Fruit fly (Drosophila melanogaster) whole organism: ENCODE results near the gene jus.

Experiments used
- CG8478 ChIP-seq: fragments of >200 bp; optimal IDR thresholded peaks from 2 replicates; lab custom pipeline; 2018; ENCODE audit warnings: inconsistent platforms
- Dll ChIP-seq: fragments of >200 bp; optimal IDR thresholded peaks from 2 replicates; lab custom pipeline; 2017
- EcR ChIP-seq, 2 experiments: fragments of >200 bp; optimal IDR thresholded peaks; 2 replicates each; lab custom pipeline; 2017; ENCODE audit warnings: missing biosample characterization in 2 of 2, missing genetic modification characterization in 2 of 2, missing genetic modification reagents in 2 of 2
- pan ChIP-seq: fragments of >200 bp; optimal IDR thresholded peaks from 2 replicates; lab custom pipeline; 2017
- psq ChIP-seq: fragments of >200 bp; optimal IDR thresholded peaks from 2 replicates; lab custom pipeline; 2017
- usp ChIP-seq: fragments of >200 bp; optimal IDR thresholded peaks from 2 replicates; lab custom pipeline; 2017; ENCODE audit warnings: missing biosample characterization, missing genetic modification characterization, mixed read lengths

The jus gene

DNA sequence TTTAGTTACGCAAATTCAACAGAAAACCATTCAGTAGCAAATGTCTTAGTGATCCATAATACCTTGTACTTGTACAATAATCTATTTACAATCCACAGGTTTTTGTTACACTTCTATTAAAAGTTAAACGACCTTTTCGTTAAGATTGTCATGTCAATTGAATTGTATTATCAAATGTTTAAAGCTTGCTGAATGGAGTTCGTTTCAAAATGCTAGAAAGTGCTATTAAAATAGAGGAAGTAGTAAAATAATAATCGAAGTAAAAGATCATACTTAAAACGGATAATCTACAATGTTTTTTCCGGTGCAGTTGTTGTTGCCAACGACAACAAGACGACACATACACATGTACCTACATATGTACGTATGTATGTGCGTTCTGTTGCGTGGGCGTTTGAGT lies 23.2 kb upstream of the jus start:
- no peak for TF ChIP-seq usp
- TF ChIP-seq EcR (GFP tag; optimal IDR thresholded peaks at IDR 0.05; lab: Kevin White, UChicago), result no peak
- no peak for TF ChIP-seq Dll
- no peak for TF ChIP-seq pan (lab: Kevin White, UChicago)
- no peak for TF ChIP-seq psq (lab: Kevin White, UChicago)

DNA sequence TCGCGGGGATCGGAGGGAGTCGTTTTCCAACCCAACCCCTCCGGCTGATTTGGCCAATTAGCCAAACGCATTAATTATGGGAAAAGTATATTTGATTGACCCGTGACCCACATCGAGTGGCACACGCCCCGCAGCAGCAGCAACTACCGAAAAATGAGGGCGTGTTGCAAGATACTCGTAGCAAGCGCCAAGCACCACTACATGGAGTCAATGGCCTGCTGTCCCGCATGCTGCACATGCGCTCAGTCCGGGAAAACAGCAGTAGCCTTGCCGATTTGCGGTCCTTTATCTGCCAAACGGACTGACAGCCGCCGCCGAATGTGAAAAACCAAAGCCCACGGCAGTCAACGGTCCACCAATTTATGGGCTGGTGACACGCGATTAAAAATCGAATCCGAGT lies 22.5 kb upstream of the jus start:
- no peak for TF ChIP-seq Dll
- no peak for TF ChIP-seq EcR (GFP tag; optimal IDR thresholded peaks at IDR 0.05; lab: Kevin White, UChicago)
- no peak for TF ChIP-seq usp
- TF ChIP-seq pan (lab: Kevin White, UChicago), result no peak
- TF ChIP-seq CG8478 (lab: Kevin White, UChicago), result no peak
- TF ChIP-seq psq (lab: Kevin White, UChicago), result no peak

DNA sequence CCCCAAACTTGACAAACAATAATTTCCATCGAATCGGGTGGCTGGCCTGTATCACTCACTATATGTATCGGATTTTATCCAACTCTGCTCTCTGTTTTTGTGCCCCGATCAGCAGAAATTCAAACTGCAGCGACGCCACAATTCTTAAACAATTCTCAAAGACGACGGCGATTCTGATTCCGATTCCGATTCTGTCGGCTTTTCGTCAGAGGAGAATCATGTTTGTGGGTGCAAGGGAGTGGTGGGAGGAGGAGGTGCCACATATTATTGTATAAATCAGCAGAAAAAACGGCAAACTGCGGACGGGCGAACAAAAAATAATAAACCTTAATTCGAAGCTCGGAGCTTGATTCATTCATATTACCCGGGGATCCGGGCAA lies 21.7 kb upstream of the jus start:
- TF ChIP-seq usp (no peak), Dll (no peak), CG8478 (lab: Kevin White, UChicago) (no peak), pan (lab: Kevin White, UChicago) (no peak), EcR (GFP tag; optimal IDR thresholded peaks at IDR 0.05; lab: Kevin White, UChicago) (no peak), psq (lab: Kevin White, UChicago) (no peak)

DNA sequence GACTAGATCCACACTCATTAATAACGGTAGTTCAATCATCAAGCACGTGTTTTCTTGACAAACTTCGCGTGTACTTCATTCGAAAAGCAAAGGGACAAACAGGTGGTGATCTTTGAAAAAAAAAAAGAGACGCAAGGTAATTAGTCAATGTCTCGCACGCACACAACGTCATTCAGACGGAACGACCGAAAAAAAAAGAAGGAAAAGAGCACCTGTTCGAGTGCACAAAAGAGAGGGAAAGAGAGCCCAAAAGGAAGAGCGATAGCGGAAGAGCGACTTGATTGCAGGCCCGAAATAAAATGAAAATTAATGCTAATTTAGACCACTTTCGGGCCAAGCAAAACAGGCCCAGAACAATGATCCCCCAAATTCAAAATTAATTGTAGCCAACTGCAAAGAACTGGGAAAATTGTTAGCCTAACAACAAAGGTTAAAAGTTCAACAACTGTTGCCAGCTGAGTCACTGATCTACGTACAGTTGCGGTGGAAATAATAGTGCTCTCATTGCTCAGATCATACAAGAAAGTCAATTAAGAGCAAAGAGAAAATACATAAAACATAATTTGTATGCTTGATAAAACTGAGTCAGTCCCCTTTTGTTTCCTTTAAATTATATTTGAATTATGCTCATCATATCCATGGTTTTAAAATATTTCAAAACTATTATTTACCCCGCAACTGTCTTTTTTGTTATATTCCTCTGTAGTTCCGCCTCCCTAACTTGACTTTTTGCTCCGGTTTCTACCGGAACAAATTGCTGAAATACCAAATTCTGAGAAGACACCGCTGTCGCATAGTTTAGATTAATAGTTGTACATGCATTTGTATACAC lies 21.1 kb upstream of the jus start:
- TF ChIP-seq Dll (no peak), psq (lab: Kevin White, UChicago) (no peak), pan (lab: Kevin White, UChicago) (no peak), usp (no peak), EcR (GFP tag; optimal IDR thresholded peaks at IDR 0.05; lab: Kevin White, UChicago) (no peak), CG8478 (lab: Kevin White, UChicago) (no peak)

DNA sequence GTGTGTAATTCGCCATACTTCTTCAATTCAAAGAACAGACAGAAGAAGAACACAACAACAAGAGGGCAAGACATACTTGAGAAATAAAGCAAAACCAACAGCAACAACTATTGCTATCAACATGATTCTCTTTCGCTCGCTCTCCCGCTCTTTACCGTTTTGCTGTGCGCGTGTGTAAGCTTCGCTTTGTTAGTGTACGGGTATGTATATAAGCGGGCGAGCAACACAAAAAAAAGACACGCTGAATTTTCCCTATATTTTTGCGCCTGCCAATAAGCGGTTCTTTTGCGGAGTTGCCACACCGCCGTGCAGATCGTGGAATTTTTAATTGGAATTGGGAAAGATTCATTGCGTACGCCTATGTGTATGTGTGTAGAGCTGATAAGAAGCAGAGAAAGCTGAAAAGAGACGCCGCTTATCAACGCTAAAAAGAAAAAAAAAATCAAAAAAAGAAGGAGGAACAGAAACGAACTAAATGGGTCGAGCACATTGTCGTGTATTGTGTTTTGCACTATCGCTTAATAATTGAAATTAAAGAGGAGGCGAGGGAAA lies 20.3 kb upstream of the jus start:
- TF ChIP-seq pan (lab: Kevin White, UChicago), result no peak
- no peak for TF ChIP-seq psq (lab: Kevin White, UChicago)
- no peak for TF ChIP-seq usp
- TF ChIP-seq Dll, result no peak
- TF ChIP-seq EcR (GFP tag; optimal IDR thresholded peaks at IDR 0.05; lab: Kevin White, UChicago), result no peak
- no peak for TF ChIP-seq CG8478 (lab: Kevin White, UChicago)

DNA sequence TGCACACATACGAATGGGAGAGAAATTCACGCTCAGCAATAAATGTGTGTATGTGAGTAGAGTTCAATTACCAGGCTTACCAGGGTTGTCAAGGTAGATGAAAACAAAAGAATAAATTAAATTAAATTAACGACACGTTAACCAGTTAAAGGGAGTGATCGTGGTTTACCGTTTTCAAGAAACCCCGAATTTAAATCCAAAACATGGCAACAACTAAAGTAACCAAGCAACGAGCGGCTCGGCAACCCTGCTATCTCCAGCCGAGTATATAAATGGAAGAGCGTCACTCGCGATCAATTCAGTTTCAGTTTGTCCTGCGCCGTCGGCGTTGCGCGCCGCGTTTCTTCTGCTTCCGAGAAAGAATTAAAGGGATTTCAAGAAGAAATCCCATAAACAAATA lies 19.5 kb upstream of the jus start:
- TF ChIP-seq pan (lab: Kevin White, UChicago), result no peak
- peak; percentile 51 for TF ChIP-seq Dll
- no peak for TF ChIP-seq CG8478 (lab: Kevin White, UChicago)
- peak in 1 of 2 experiments; percentile 90 for TF ChIP-seq EcR (GFP tag; optimal IDR thresholded peaks at IDR 0.05; lab: Kevin White, UChicago)
- no peak for TF ChIP-seq psq (lab: Kevin White, UChicago)

DNA sequence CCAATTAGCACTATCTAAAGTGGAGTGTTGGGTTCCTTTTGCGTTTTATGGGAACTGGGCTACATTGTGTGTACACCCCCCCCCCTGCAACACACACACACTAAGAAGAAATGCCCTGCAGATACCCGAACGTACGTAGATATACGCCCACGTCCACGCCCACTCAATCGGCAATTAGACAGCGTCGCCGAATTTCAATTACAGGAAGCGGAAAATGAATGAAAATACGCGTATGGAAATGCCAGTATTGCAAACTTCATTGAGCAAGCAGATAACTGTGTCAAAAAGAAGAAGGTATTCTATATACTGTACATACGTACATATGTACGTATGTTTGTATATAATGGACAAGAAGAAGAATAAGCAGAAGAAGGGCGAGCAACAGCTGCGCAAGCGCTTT lies 18.6 kb upstream of the jus start:
- TF ChIP-seq EcR (GFP tag; optimal IDR thresholded peaks at IDR 0.05; lab: Kevin White, UChicago), result no peak
- TF ChIP-seq psq (lab: Kevin White, UChicago), result no peak
- TF ChIP-seq pan (lab: Kevin White, UChicago), result no peak
- TF ChIP-seq CG8478 (lab: Kevin White, UChicago), result no peak
- TF ChIP-seq Dll, result no peak
- TF ChIP-seq usp, result no peak

DNA sequence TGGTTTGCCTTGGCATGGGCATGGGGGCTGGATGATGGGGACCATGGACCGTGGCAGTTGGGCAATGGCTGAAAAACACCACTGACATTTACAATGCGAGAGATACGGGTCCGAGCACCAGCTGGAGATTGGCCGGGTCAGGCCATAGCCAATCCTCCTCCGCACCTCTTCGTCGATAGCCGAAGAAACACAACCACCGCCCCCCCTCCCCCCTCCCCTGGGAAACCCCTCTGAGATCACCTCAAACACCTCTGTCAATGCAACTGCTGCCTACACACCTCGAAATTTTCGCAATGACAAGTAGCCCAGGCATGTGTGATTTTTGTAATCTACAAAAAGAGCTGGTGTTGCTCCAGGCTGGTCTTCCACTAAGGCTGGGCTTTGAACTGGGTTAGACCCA lies 17.7 kb upstream of the jus start:
- TF ChIP-seq CG8478 (lab: Kevin White, UChicago), result no peak
- no peak for TF ChIP-seq Dll
- TF ChIP-seq EcR (GFP tag; optimal IDR thresholded peaks at IDR 0.05; lab: Kevin White, UChicago), result no peak
- no peak for TF ChIP-seq psq (lab: Kevin White, UChicago)
- TF ChIP-seq usp, result no peak
- no peak for TF ChIP-seq pan (lab: Kevin White, UChicago)

DNA sequence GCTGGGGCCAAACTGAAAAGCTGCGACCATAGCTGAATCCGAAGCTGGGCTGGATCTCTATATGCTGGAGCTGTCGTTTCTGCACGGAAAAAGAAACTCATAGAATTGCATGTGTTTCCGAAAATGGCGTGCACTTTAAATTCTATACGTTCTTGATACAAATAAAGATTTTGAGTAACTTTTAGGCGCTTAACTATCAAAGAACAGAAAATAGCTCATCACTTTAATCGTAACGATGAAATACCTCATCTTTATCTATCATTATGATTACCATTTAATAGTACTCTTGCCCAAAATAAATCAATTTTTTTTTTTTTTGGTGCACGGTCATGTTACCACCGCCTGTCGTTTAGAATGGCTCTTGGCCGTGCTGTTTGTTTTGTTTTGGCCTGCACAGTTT lies 16.9 kb upstream of the jus start:
- TF ChIP-seq usp, result no peak
- TF ChIP-seq psq (lab: Kevin White, UChicago), result no peak
- no peak for TF ChIP-seq EcR (GFP tag; optimal IDR thresholded peaks at IDR 0.05; lab: Kevin White, UChicago)
- TF ChIP-seq pan (lab: Kevin White, UChicago), result no peak
- TF ChIP-seq Dll, result no peak
- no peak for TF ChIP-seq CG8478 (lab: Kevin White, UChicago)

DNA sequence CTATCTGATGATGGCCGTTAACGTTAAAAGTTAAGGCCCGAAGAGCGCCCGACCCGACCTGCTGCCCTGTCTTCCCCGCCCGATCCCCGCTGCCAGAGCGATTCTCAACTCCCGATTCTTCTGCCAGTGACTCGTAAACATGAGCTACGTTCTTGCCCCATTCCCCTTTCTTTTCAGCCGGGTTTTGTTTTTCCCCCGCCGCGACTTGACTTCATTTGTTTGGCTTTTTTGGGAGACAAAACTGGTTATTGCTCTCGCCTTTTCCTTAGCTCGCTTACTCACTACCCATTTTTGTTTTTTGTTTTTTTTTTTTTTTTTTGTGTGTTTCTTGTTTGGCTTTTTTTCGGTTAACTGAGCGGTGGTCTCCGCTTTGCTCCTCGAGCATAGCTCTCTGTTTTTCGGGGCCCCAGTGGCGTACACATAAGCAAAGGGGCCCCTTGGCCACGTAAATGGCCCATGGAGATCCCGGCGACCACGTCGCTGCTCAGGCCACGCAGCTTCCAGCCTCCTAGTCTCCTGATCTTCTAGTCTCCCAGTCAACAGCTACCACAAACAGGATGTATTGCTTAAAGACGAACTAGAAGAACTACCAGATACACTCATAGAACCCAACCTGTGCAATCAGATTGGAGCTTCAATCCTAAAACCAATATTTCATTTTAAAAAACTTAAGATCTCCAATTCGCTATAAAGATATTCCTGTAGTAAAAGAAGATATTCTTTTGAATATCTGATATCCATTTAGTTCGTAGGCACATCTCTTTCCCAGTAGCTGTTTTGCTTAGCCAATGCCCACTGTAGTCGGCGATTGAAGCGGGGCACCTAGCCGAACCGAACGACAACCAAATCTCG lies 16.0 kb upstream of the jus start:
- TF ChIP-seq EcR (GFP tag; optimal IDR thresholded peaks at IDR 0.05; lab: Kevin White, UChicago), result peak in 1 of 2 experiments; percentile 70
- no peak for TF ChIP-seq usp
- TF ChIP-seq Dll, result peak; percentile 11

DNA sequence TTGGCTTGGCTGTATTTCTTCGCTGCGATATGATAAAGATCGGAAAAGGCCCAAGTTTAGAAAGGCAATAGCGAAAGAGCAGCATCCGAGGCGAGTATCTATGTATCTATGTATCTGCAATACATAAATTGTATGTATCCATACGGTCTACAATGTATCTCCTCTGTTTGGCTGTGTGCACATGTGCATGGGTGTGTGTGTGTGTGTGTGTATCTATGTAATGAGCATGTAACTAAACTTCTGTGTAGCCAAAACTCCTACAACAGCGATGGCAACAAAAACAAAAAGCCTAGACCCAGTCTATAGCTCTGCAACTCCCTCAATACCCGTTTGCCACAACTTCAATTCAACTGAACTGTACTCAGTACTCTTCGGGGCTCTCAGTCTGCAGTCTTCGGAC lies 15.3 kb upstream of the jus start:
- no peak for TF ChIP-seq Dll
- TF ChIP-seq EcR (GFP tag; optimal IDR thresholded peaks at IDR 0.05; lab: Kevin White, UChicago), result no peak
- no peak for TF ChIP-seq pan (lab: Kevin White, UChicago)
- no peak for TF ChIP-seq usp
- no peak for TF ChIP-seq psq (lab: Kevin White, UChicago)
- TF ChIP-seq CG8478 (lab: Kevin White, UChicago), result no peak

DNA sequence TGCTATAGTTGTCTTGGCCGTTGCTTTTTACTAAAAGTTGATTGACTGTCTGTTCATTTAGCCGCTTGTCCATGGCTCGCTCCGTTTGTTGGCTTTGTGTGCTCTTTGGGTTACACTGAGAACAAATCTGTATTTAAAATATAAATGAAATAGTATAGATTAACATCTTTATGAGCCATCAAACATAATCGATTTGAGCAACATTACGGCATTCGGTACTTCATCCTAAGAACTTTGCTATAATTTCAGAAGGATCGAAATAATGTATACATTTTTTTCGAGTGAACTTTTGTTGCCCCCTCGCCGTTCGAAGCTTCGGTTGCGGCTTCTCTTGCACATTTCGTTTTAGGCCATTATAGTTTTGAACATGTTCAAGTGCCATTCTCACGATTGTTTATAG lies 13.2 kb upstream of the jus start:
- TF ChIP-seq CG8478 (lab: Kevin White, UChicago) (no peak), usp (no peak), Dll (no peak), psq (lab: Kevin White, UChicago) (no peak), pan (lab: Kevin White, UChicago) (no peak), EcR (GFP tag; optimal IDR thresholded peaks at IDR 0.05; lab: Kevin White, UChicago) (no peak)
